Fruit fly (Drosophila melanogaster): Measurements from ENCODE around the gene PH4alphaMP.

- no peak for TF ChIP-seq net (GFP tag; optimal IDR thresholded peaks at IDR 0.05)
- TF ChIP-seq CG32006 (GFP tag; optimal IDR thresholded peaks at IDR 0.05): no peak
Observed at dm6 chr3R:30503406-30503805, 7.5 kb upstream of the PH4alphaMP start, which contains the start of gene CG31371.
